Worm (Caenorhabditis elegans): ENCODE measurements around the gene K06H7.8.
A peak's percentile ranks its signal among the peaks of the same experiment; 100 is the strongest.

- TF ChIP-seq ceh-82 (tag; optimal IDR thresholded peaks at IDR 0.05) (peak; percentile 0 to 62 (median 9)), lin-13 (GFP tag; optimal IDR thresholded peaks at IDR 0.05) (peak; percentile 20), fos-1 (tag; optimal IDR thresholded peaks at IDR 0.05) (peak; percentile 76), isw-1 (GFP tag; IDR thresholded peaks at IDR 0.05) (no peak), elt-3 (tag; optimal IDR thresholded peaks at IDR 0.05) (peak in 1 of 6 experiments; percentile 59), fkh-10 (GFP tag; optimal IDR thresholded peaks at IDR 0.05) (no peak), fkh-4 (tag; optimal IDR thresholded peaks at IDR 0.05; ENCODE audit: borderline replicate concordance) (no peak)
Observed at ce11 chrIII:8124323-8124722, 26.3 kb upstream of the K06H7.8 start.
